Worm (Caenorhabditis elegans): ENCODE results near the gene C14B9.8.

The C14B9.8 gene

ce11 chrIII:8125234-8125633 lies 19.2 kb downstream of the C14B9.8 start (continued):
- TF ChIP-seq egrh-3 (GFP tag; IDR thresholded peaks at IDR 0.05) (no peak), snpc-1.1 (tag; optimal IDR thresholded peaks at IDR 0.05; ENCODE audit: insufficient read depth) (no peak), gei-17 (GFP tag; optimal IDR thresholded peaks at IDR 0.05) (no peak), C17E4.6 (GFP tag; IDR thresholded peaks at IDR 0.05) (no peak), pbrm-1 (GFP tag; IDR thresholded peaks at IDR 0.05) (no peak), ama-1 (optimal IDR thresholded peaks at IDR 0.05) (no peak), ama-1 (GFP tag; optimal IDR thresholded peaks at IDR 0.05) (no peak), ceh-91 (GFP tag; IDR thresholded peaks at IDR 0.05) (no peak), attf-5 (GFP tag; optimal IDR thresholded peaks at IDR 0.05) (peak; percentile 30), Y56A3A.18 (GFP tag; IDR thresholded peaks at IDR 0.05) (no peak), ceh-79 (tag; optimal IDR thresholded peaks at IDR 0.05) (no peak), B0035.1 (tag; optimal IDR thresholded peaks at IDR 0.05) (no peak), ztf-3 (GFP tag; optimal IDR thresholded peaks at IDR 0.05) (no peak), xnd-1 (tag; optimal IDR thresholded peaks at IDR 0.05) (no peak), bed-1 (GFP tag; IDR thresholded peaks at IDR 0.05) (no peak), ccch-3 (GFP tag; optimal IDR thresholded peaks at IDR 0.05) (no peak), sdz-38 (tag; optimal IDR thresholded peaks at IDR 0.05) (no peak), ztf-6 (GFP tag; IDR thresholded peaks at IDR 0.05) (no peak), snpc-1.3 (tag; optimal IDR thresholded peaks at IDR 0.05; ENCODE audit: insufficient read depth) (no peak), ceh-27 (GFP tag; optimal IDR thresholded peaks at IDR 0.05) (peak; percentile 15), tlf-1 (GFP tag; optimal IDR thresholded peaks at IDR 0.05) (no peak), ztf-26 (tag; optimal IDR thresholded peaks at IDR 0.05) (no peak), athp-1 (tag; optimal IDR thresholded peaks at IDR 0.05) (no peak), F23B12.7 (tag; optimal IDR thresholded peaks at IDR 0.05; ENCODE audit: insufficient read depth) (no peak), nhr-80 (tag; optimal IDR thresholded peaks at IDR 0.05) (peak; percentile 40), mxl-1 (tag; optimal IDR thresholded peaks at IDR 0.05) (no peak), T07F8.4 (tag; optimal IDR thresholded peaks at IDR 0.05) (no peak), Y53F4B.3 (GFP tag; IDR thresholded peaks at IDR 0.05) (no peak), F33H1.4 (GFP tag; IDR thresholded peaks at IDR 0.05) (no peak), F55B11.4 (tag; optimal IDR thresholded peaks at IDR 0.05; ENCODE audit: borderline replicate concordance, insufficient read depth) (no peak), hrde-1 (tag; optimal IDR thresholded peaks at IDR 0.05; ENCODE audit: borderline replicate concordance) (no peak), dox-1 (GFP tag; IDR thresholded peaks at IDR 0.05) (no peak), lin-40 (tag; optimal IDR thresholded peaks at IDR 0.05) (peak; percentile 58), madf-3 (GFP tag; IDR thresholded peaks at IDR 0.05) (no peak), chd-7 (tag; optimal IDR thresholded peaks at IDR 0.05) (no peak), hmg-20 (GFP tag; IDR thresholded peaks at IDR 0.05) (no peak), snpc-3.4 (tag; optimal IDR thresholded peaks at IDR 0.05) (no peak), lir-1 (GFP tag; conservative IDR thresholded peaks at IDR 0.05) (no peak), rcor-1 (GFP tag; IDR thresholded peaks at IDR 0.05) (no peak), repo-1 (tag; optimal IDR thresholded peaks at IDR 0.05) (no peak), hlh-12 (tag; optimal IDR thresholded peaks at IDR 0.05) (no peak), Y95B8A.8 (GFP tag; IDR thresholded peaks at IDR 0.05) (no peak), him-1 (tag; optimal IDR thresholded peaks at IDR 0.05) (no peak), hsf-1 (GFP tag; IDR thresholded peaks at IDR 0.05) (no peak), aptf-3 (GFP tag; IDR thresholded peaks at IDR 0.05) (no peak), K11D2.4 (GFP tag; IDR thresholded peaks at IDR 0.05) (no peak)
